Fruit fly (Drosophila melanogaster): ENCODE data around the gene CenG1A.

Gene CenG1A

dm6 chr2L:13893439-13893838 is 58.1 kb downstream of the CenG1A start (continued):
- TF ChIP-seq Dip3 (GFP tag; optimal IDR thresholded peaks at IDR 0.05) (no peak), Six4 (GFP tag; optimal IDR thresholded peaks at IDR 0.05) (no peak), CG10654 (GFP tag; optimal IDR thresholded peaks at IDR 0.05) (no peak), CG7357 (GFP tag; IDR thresholded peaks at IDR 0.05) (no peak), CG10366 (GFP tag; IDR thresholded peaks at IDR 0.05) (no peak), MBD-R2 (GFP tag; IDR thresholded peaks at IDR 0.05) (no peak), CG14441 (GFP tag; IDR thresholded peaks at IDR 0.05) (no peak), CG33213 (GFP tag; optimal IDR thresholded peaks at IDR 0.05) (no peak), HLH4C (GFP tag; IDR thresholded peaks at IDR 0.05; ENCODE audit: partially characterized antibody) (no peak), Opbp (GFP tag; IDR thresholded peaks at IDR 0.05; ENCODE audit: partially characterized antibody) (no peak), CoRest (tag; optimal IDR thresholded peaks at IDR 0.05) (no peak), slou (GFP tag; optimal IDR thresholded peaks at IDR 0.05) (no peak), pho (GFP tag; optimal IDR thresholded peaks at IDR 0.05) (no peak), CG34376 (GFP tag; optimal IDR thresholded peaks at IDR 0.05) (no peak), CG8089 (GFP tag; optimal IDR thresholded peaks at IDR 0.05) (no peak), disco-r (GFP tag; optimal IDR thresholded peaks at IDR 0.05) (no peak), insv (GFP tag; optimal IDR thresholded peaks at IDR 0.05) (no peak), CG30020 (tag; optimal IDR thresholded peaks at IDR 0.05) (no peak), Hr78 (GFP tag; optimal IDR thresholded peaks at IDR 0.05) (no peak), Fer1 (GFP tag; optimal IDR thresholded peaks at IDR 0.05) (peak; percentile 58), CG11093 (GFP tag; IDR thresholded peaks at IDR 0.05) (no peak), CG15011 (GFP tag; optimal IDR thresholded peaks at IDR 0.05) (no peak), hb (GFP tag; IDR thresholded peaks at IDR 0.05; ENCODE audit: partially characterized antibody) (no peak), prd (optimal IDR thresholded peaks at IDR 0.05) (no peak), prd (GFP tag; IDR thresholded peaks at IDR 0.05) (peak; percentile 25; the same call in 2 of the 3 replicates), CG1647 (GFP tag; optimal IDR thresholded peaks at IDR 0.05) (no peak), CG10462 (GFP tag; optimal IDR thresholded peaks at IDR 0.05) (no peak), CG3726 (GFP tag; IDR thresholded peaks at IDR 0.05) (no peak), sqz (GFP tag; optimal IDR thresholded peaks at IDR 0.05) (no peak), CG6175 (GFP tag; IDR thresholded peaks at IDR 0.05) (no peak), sd (tag; optimal IDR thresholded peaks at IDR 0.05) (no peak), CG3163 (GFP tag; optimal IDR thresholded peaks at IDR 0.05) (no peak), Mrtf (GFP tag; IDR thresholded peaks at IDR 0.05) (no peak), danr (GFP tag; IDR thresholded peaks at IDR 0.05) (no peak), stc (GFP tag; IDR thresholded peaks at IDR 0.05) (no peak), CG9727 (GFP tag; optimal IDR thresholded peaks at IDR 0.05) (no peak), ems (GFP tag; optimal IDR thresholded peaks at IDR 0.05) (no peak), HLH3B (GFP tag; IDR thresholded peaks at IDR 0.05) (no peak), CG6654 (GFP tag; optimal IDR thresholded peaks at IDR 0.05) (no peak), CG16779 (GFP tag; IDR thresholded peaks at IDR 0.05) (no peak), sima (GFP tag; optimal IDR thresholded peaks at IDR 0.05) (no peak), CG17829 (tag; optimal IDR thresholded peaks at IDR 0.05) (peak; percentile 40), pb (GFP tag; optimal IDR thresholded peaks at IDR 0.05) (no peak), CG18764 (GFP tag; optimal IDR thresholded peaks at IDR 0.05) (no peak), ato (GFP tag; IDR thresholded peaks at IDR 0.05; ENCODE audit: partially characterized antibody) (no peak), Bdp1 (GFP tag; optimal IDR thresholded peaks at IDR 0.05) (no peak), CG14050 (GFP tag; IDR thresholded peaks at IDR 0.05) (no peak), twi (tag; optimal IDR thresholded peaks at IDR 0.05) (no peak), CG1602 (GFP tag; optimal IDR thresholded peaks at IDR 0.05) (no peak), stwl (tag; optimal IDR thresholded peaks at IDR 0.05) (no peak), knrl (GFP tag; IDR thresholded peaks at IDR 0.05; ENCODE audit: partially characterized antibody) (no peak), CG6813 (GFP tag; optimal IDR thresholded peaks at IDR 0.05) (no peak), croc (GFP tag; conservative IDR thresholded peaks at IDR 0.05) (no peak)

Data from whole organism, embryonic.